Worm (Caenorhabditis elegans): ENCODE measurements around the gene gst-2.

DNA sequence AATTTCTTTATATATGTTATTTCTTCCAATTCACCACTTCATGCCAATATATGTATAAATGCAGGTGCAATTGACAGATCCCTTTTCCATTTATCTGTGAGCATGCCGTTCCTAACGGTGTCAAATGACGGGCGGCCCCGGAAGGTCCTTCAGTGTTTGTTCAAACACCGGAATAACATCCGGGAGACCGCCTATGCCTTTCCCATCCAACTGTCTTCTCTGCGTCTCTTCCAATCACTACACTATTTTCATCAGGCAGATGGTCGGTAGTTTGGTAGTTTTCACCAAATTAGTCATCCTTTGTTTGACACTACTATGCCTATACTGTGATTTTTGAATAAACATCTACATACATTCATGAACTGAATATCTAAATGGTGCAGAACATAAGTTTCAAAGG lies 48.7 kb upstream of the gst-2 start:
- TF ChIP-seq hmg-11 (tag; optimal IDR thresholded peaks at IDR 0.05) = no peak
- TF ChIP-seq nhr-77 (tag; optimal IDR thresholded peaks at IDR 0.05) = no peak

Measured in whole organism, L3 larva.